Worm (Caenorhabditis elegans) whole organism, L4 larva: ENCODE data around the gene cgr-1.

Source experiments
- Y75B8A.6 ChIP-seq: fragments of 200-800 bp; sonication (Bioruptor generic); IDR thresholded peaks from 2 replicates; pipeline ENCODE4 v1.3.6; 2022; ENCODE audit warnings: missing genetic modification reagents, missing genetic modification characterization, missing compliant biosample characterization
- aly-2 ChIP-seq: sonication (generic microtip); optimal IDR thresholded peaks from 2 replicates; lab custom pipeline; 2018; ENCODE audit warnings: missing biosample characterization, missing genetic modification characterization
- arid-1 ChIP-seq: fragments of 200-800 bp; sonication (Bioruptor generic); conservative IDR thresholded peaks from 2 replicates; pipeline ENCODE4 v1.3.6; 2022; ENCODE audit warnings: missing genetic modification reagents, missing genetic modification characterization, missing compliant biosample characterization
- ceh-44 ChIP-seq: fragments of 200-800 bp; sonication (Bioruptor generic); IDR thresholded peaks from 2 replicates; pipeline ENCODE4 v1.3.6; 2022; ENCODE audit warnings: missing genetic modification reagents, missing genetic modification characterization, missing compliant biosample characterization
- ceh-62 ChIP-seq: sonication (generic microtip); optimal IDR thresholded peaks from 2 replicates; lab custom pipeline; 2017; ENCODE audit warnings: missing biosample characterization, missing genetic modification characterization
- ces-1 ChIP-seq: fragments of 150-350 bp; sonication (generic microtip); optimal IDR thresholded peaks from 4 replicates; lab custom pipeline; 2014; ENCODE audit warnings: missing biosample characterization, missing genetic modification reagents, missing genetic modification characterization
- cey-2 ChIP-seq: sonication (generic microtip); optimal IDR thresholded peaks from 3 replicates; lab custom pipeline; 2017; ENCODE audit warnings: missing genetic modification characterization, mild to moderate bottlenecking, missing compliant biosample characterization, antibody characterized with exemption, borderline replicate concordance; ENCODE audit not compliant: insufficient read depth
- daf-16 ChIP-seq, 3 experiments: sonication (generic microtip); optimal IDR thresholded peaks; 2 replicates each; lab custom pipeline; 2016 to 2017; ENCODE audit warnings: missing genetic modification characterization in 3 of 3, missing genetic modification reagents in 3 of 3, mild to moderate bottlenecking in 2 of 3, missing compliant biosample characterization in 2 of 3, missing biosample characterization in 1 of 3, moderate library complexity in 1 of 3
- dmd-6 ChIP-seq: fragments of 200-800 bp; sonication (Bioruptor generic); IDR thresholded peaks from 2 replicates; pipeline ENCODE4 v1.3.6; 2022; ENCODE audit warnings: missing genetic modification reagents, missing genetic modification characterization, missing compliant biosample characterization
- dmd-8 ChIP-seq: fragments of 200-800 bp; sonication (Bioruptor generic); IDR thresholded peaks from 2 replicates; pipeline ENCODE4 v1.3.6; 2022; ENCODE audit warnings: missing genetic modification characterization, missing compliant biosample characterization
- dmd-9 ChIP-seq: fragments of 200-800 bp; sonication (Bioruptor generic); IDR thresholded peaks from 2 replicates; pipeline ENCODE4 v1.3.6; 2022; ENCODE audit warnings: missing genetic modification reagents, missing genetic modification characterization, missing compliant biosample characterization
- dve-1 ChIP-seq: sonication (generic microtip); optimal IDR thresholded peaks from 2 replicates; lab custom pipeline; 2017; ENCODE audit warnings: antibody characterized with exemption, mild to moderate bottlenecking, missing genetic modification characterization, missing compliant biosample characterization; ENCODE audit not compliant: insufficient read depth
- fkh-10 ChIP-seq: fragments of 150-350 bp; optimal IDR thresholded peaks from 2 replicates; lab custom pipeline; 2014; ENCODE audit warnings: missing biosample characterization, missing genetic modification reagents, missing genetic modification characterization
- hlh-11 ChIP-seq: fragments of 200-800 bp; sonication (Bioruptor generic); optimal IDR thresholded peaks from 2 replicates; lab custom pipeline; 2018; ENCODE audit warnings: mild to moderate bottlenecking, missing genetic modification characterization, missing compliant biosample characterization
- hlh-30 ChIP-seq: sonication (generic microtip); optimal IDR thresholded peaks from 2 replicates; lab custom pipeline; 2017; ENCODE audit warnings: antibody characterized with exemption, mild to moderate bottlenecking, missing genetic modification characterization, missing compliant biosample characterization; ENCODE audit not compliant: insufficient read depth
- lin-1 ChIP-seq: fragments of 200-800 bp; sonication (Bioruptor generic); IDR thresholded peaks from 2 replicates; pipeline ENCODE4 v1.3.6; 2022; ENCODE audit warnings: missing genetic modification reagents, missing genetic modification characterization, missing compliant biosample characterization
- lin-29 ChIP-seq: fragments of 200-800 bp; sonication (Bioruptor generic); IDR thresholded peaks from 2 replicates; pipeline ENCODE4 v1.3.6; 2022; ENCODE audit warnings: missing genetic modification reagents, missing genetic modification characterization, missing compliant biosample characterization
- lin-38 ChIP-seq: fragments of 200-800 bp; sonication (Bioruptor generic); IDR thresholded peaks from 2 replicates; pipeline ENCODE4 v1.3.6; 2022; ENCODE audit warnings: missing genetic modification reagents, missing genetic modification characterization, missing compliant biosample characterization
- lin-39 ChIP-seq: fragments of 150-350 bp; optimal IDR thresholded peaks from 2 replicates; lab custom pipeline; 2014; ENCODE audit warnings: missing biosample characterization, missing genetic modification reagents, missing genetic modification characterization
- madf-5 ChIP-seq, 2 experiments: fragments of 200-800 bp; sonication (Bioruptor generic); IDR thresholded peaks; 2 replicates each; pipeline ENCODE4 v1.3.6; 2022; ENCODE audit warnings: missing compliant biosample characterization in 2 of 2, missing genetic modification characterization in 2 of 2
- mdt-29 ChIP-seq: fragments of 200-800 bp; sonication (Bioruptor generic); IDR thresholded peaks from 2 replicates; pipeline ENCODE4 v1.3.6; 2022; ENCODE audit warnings: missing genetic modification reagents, missing genetic modification characterization, missing compliant biosample characterization
- mep-1 ChIP-seq: fragments of 150-350 bp; sonication (generic microtip); optimal IDR thresholded peaks from 3 replicates; lab custom pipeline; 2014; ENCODE audit warnings: missing biosample characterization, missing genetic modification characterization
- mxl-2 ChIP-seq: fragments of 200-800 bp; sonication (Bioruptor generic); conservative IDR thresholded peaks from 2 replicates; pipeline ENCODE4 v1.3.6; 2022; ENCODE audit warnings: missing genetic modification reagents, missing genetic modification characterization, missing compliant biosample characterization
- mxl-3 ChIP-seq: fragments of 200-800 bp; sonication (Bioruptor generic); optimal IDR thresholded peaks from 2 replicates; lab custom pipeline; 2018; ENCODE audit warnings: mild to moderate bottlenecking, missing genetic modification characterization, missing compliant biosample characterization
- nhr-102 ChIP-seq: sonication (generic microtip); optimal IDR thresholded peaks from 2 replicates; lab custom pipeline; 2016; ENCODE audit warnings: mild to moderate bottlenecking, missing genetic modification characterization, moderate library complexity, missing compliant biosample characterization
- nhr-11 ChIP-seq: fragments of 150-350 bp; optimal IDR thresholded peaks from 2 replicates; lab custom pipeline; 2014; ENCODE audit warnings: missing biosample characterization, missing genetic modification characterization
- nhr-237 ChIP-seq: sonication (generic microtip); optimal IDR thresholded peaks from 2 replicates; lab custom pipeline; 2017; ENCODE audit warnings: missing biosample characterization, missing genetic modification characterization
- nhr-28 ChIP-seq: fragments of 150-350 bp; optimal IDR thresholded peaks from 2 replicates; lab custom pipeline; 2014; ENCODE audit warnings: missing biosample characterization, missing genetic modification characterization
- nhr-41 ChIP-seq: fragments of 200-800 bp; sonication (Bioruptor generic); IDR thresholded peaks from 2 replicates; pipeline ENCODE4 v1.3.6; 2022; ENCODE audit warnings: missing genetic modification reagents, missing genetic modification characterization, missing compliant biosample characterization
- nhr-42 ChIP-seq: fragments of 200-800 bp; sonication (Bioruptor generic); IDR thresholded peaks from 2 replicates; pipeline ENCODE4 v1.3.6; 2022; ENCODE audit warnings: missing genetic modification characterization, missing compliant biosample characterization
- nhr-6 ChIP-seq: fragments of 150-350 bp; optimal IDR thresholded peaks from 2 replicates; lab custom pipeline; 2014; ENCODE audit warnings: missing biosample characterization, missing genetic modification characterization
- pqm-1 ChIP-seq: sonication (generic microtip); optimal IDR thresholded peaks from 2 replicates; lab custom pipeline; 2017; ENCODE audit warnings: missing biosample characterization, missing genetic modification characterization
- saeg-2 ChIP-seq: fragments of 200-800 bp; sonication (Bioruptor generic); IDR thresholded peaks from 2 replicates; pipeline ENCODE4 v1.3.6; 2022; ENCODE audit warnings: missing genetic modification reagents, missing genetic modification characterization, missing compliant biosample characterization
- sdz-12 ChIP-seq: fragments of 200-800 bp; sonication (Bioruptor generic); optimal IDR thresholded peaks from 2 replicates; lab custom pipeline; 2018; ENCODE audit warnings: mild to moderate bottlenecking, missing genetic modification characterization, missing compliant biosample characterization
- set-16 ChIP-seq: fragments of 200-800 bp; sonication (Bioruptor generic); IDR thresholded peaks from 2 replicates; pipeline ENCODE4 v1.3.6; 2022; ENCODE audit warnings: missing genetic modification reagents, missing genetic modification characterization, missing compliant biosample characterization
- unc-39 ChIP-seq: sonication (generic microtip); optimal IDR thresholded peaks from 2 replicates; lab custom pipeline; 2017; ENCODE audit warnings: missing biosample characterization, missing genetic modification characterization
- unc-62 ChIP-seq, 3 experiments: fragments of 150-350 bp in 1 of 3; sonication (generic microtip); optimal IDR thresholded peaks in 2 of 3; peaks in 1 of 3; 1 replicate in 1 of 3; 2 replicates in 2 of 3; lab custom pipeline; 2014 to 2017; ENCODE audit warnings: missing biosample characterization in 3 of 3, missing genetic modification characterization in 3 of 3, missing genetic modification reagents in 3 of 3, missing genotype in 1 of 3
- zag-1 ChIP-seq: fragments of 150-350 bp; optimal IDR thresholded peaks from 2 replicates; lab custom pipeline; 2014; ENCODE audit warnings: missing biosample characterization, missing genetic modification characterization
- zfp-2 ChIP-seq: sonication (generic microtip); optimal IDR thresholded peaks from 2 replicates; lab custom pipeline; 2016; ENCODE audit warnings: mild to moderate bottlenecking, missing genetic modification characterization, missing compliant biosample characterization
- ztf-7 ChIP-seq: fragments of 150-350 bp; optimal IDR thresholded peaks from 2 replicates; lab custom pipeline; 2014; ENCODE audit warnings: missing biosample characterization, missing genetic modification characterization

Gene cgr-1

DNA sequence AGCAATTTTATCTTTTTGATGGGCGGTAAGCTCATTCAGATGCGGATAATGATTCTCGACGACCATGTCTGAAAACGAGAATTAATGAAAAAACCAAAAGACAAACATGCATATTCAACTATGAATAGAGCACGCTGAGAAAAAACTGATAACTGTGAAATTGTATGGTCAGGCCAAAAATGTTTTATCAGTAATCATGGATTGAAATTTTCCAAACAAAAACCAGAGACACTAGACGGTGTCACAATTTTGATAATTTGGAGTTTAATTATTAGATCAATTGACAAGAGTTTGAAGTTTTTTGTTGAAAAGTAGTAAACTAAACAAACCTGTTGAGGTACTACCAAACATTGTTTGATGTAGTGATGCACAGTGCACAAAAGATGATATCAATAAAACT is at the start of gene cgr-1:
cgr-1 (minus strand) TSS at position 68 of the 400 bp plus-strand sequence.
- TF ChIP-seq madf-5 (GFP tag; IDR thresholded peaks at IDR 0.05; lab: Robert Waterston, UW) (no peak), lin-29 (GFP tag; lab: Robert Waterston, UW) (no peak), zfp-2 (no peak), lin-1 (no peak), mep-1 (tag; lab: Kevin White, UChicago) (no peak), dmd-6 (peak; percentile 13; the same call in 1 of the 2 replicates), nhr-237 (tag; lab: Kevin White, UChicago) (no peak), set-16 (no peak), hlh-30 (tag; lab: Kevin White, UChicago) (no peak), arid-1 (no peak), aly-2 (tag; lab: Kevin White, UChicago) (no peak), hlh-11 (tag; lab: Kevin White, UChicago) (peak; percentile 47), nhr-6 (tag; lab: Kevin White, UChicago) (no peak), dmd-8 (GFP tag; lab: Robert Waterston, UW) (no peak), dmd-9 (GFP tag; lab: Robert Waterston, UW) (no peak), nhr-11 (tag; lab: Kevin White, UChicago) (no peak), sdz-12 (GFP tag; lab: Kevin White, UChicago) (no peak), zag-1 (no peak), Y75B8A.6 (GFP tag; lab: Robert Waterston, UW) (no peak), mdt-29 (GFP tag; lab: Robert Waterston, UW) (no peak), nhr-41 (GFP tag; lab: Robert Waterston, UW) (no peak), saeg-2 (GFP tag; lab: Robert Waterston, UW) (no peak), nhr-28 (tag; lab: Kevin White, UChicago) (peak; percentile 57), unc-39 (no peak), fkh-10 (GFP tag; lab: Kevin White, UChicago) (no peak), mxl-2 (GFP tag; lab: Robert Waterston, UW) (no peak), ceh-44 (no peak), daf-16 (GFP tag; optimal IDR thresholded peaks at IDR 0.05; lab: Kevin White, UChicago) (no peak), daf-16 (tag; optimal IDR thresholded peaks at IDR 0.05; lab: Kevin White, UChicago) (peak; percentile 80), pqm-1 (tag; lab: Kevin White, UChicago) (peak; percentile 46), ceh-62 (no peak), lin-39 (tag; lab: Kevin White, UChicago) (no peak), nhr-102 (tag; lab: Kevin White, UChicago) (no peak), lin-38 (GFP tag; lab: Robert Waterston, UW) (no peak), ztf-7 (tag; lab: Kevin White, UChicago) (no peak), ces-1 (no peak), dve-1 (tag; lab: Kevin White, UChicago) (peak; percentile 63), mxl-3 (GFP tag; lab: Kevin White, UChicago) (no peak), nhr-42 (GFP tag; lab: Robert Waterston, UW) (no peak)

DNA sequence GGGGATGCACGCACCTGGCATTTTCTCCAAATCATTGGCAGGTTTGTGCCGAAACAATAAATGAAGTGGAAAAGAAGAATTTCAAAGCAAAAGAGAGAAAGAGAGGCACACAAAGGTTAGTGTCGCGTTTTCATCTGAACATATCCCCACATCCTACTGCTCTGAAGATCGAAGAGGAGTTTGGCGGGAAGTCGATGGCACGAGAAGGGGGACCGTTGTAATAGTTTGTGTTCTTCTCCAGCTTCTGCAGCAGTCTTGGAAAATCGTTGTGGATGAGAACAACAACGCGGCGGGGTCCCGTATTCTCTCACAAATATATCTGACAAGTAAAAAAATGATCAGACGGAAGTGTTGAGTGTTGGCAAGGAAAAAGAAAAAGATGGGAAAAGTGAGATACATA is 45.7 kb upstream of the cgr-1 start:
- TF ChIP-seq hlh-11 (tag; lab: Kevin White, UChicago) (peak; percentile 19), nhr-11 (tag; lab: Kevin White, UChicago) (no peak), daf-16 (GFP tag; optimal IDR thresholded peaks at IDR 0.05; lab: Kevin White, UChicago) (peak in 1 of 2 experiments; percentile 69), daf-16 (tag; optimal IDR thresholded peaks at IDR 0.05; lab: Kevin White, UChicago) (no peak)
- TF ChIP-seq, all 104 proteins: peak for 2

ce11 chrX:3644796-3645195 is 44.5 kb upstream of the cgr-1 start, which contains the start of gene tmem-24:
Gene tmem-24 (minus strand): TSS chrX:3644896.
- TF ChIP-seq unc-62 (GFP tag; optimal IDR thresholded peaks at IDR 0.05 in 1 of 2; lab: Kevin White, UChicago), result peak in 1 of 2 experiments; percentile 11
- no peak for TF ChIP-seq unc-62 (tag; optimal IDR thresholded peaks at IDR 0.05; lab: Kevin White, UChicago)
- no peak for TF ChIP-seq cey-2
